Worm (Caenorhabditis elegans) whole organism, L4/young adult: Measurements from ENCODE around the gene srz-82.

Source experiments
- W03F9.2 ChIP-seq: fragments of 150-350 bp; optimal IDR thresholded peaks from 2 replicates; lab custom pipeline; 2014; ENCODE audit warnings: missing biosample characterization, missing genetic modification characterization
- dao-5 ChIP-seq: sonication (generic microtip); optimal IDR thresholded peaks from 2 replicates; lab custom pipeline; 2016; ENCODE audit warnings: missing genotype, missing genetic modification characterization, moderate library complexity, missing compliant biosample characterization
- him-1 ChIP-seq: sonication (generic microtip); optimal IDR thresholded peaks from 2 replicates; lab custom pipeline; 2016; ENCODE audit warnings: missing genotype, missing genetic modification reagents, missing genetic modification characterization, missing compliant biosample characterization

DNA sequence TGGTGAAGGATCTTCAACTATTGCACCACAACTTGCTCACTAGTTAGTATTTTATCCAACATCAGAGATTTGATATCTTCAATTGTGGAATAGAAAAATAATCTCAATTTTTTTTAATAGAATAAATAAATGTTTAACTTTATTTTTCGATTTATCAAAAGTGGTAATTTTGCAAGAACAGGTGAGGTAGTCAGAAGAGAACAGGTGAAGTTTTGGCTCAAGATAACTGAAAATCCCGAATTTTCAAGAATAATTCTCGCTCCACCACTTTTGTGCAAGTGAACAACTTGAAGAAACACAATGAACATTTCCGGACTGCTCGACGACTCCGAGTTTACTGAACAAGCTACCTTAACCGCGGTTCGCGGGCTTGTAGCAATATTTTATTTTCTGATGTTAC is 8.8 kb downstream of the srz-82 start, which contains the start of gene srz-78:
- TF ChIP-seq him-1 (tag; lab: Kevin White, UChicago) = no peak
- TF ChIP-seq dao-5 = no peak
- no peak for TF ChIP-seq W03F9.2
